Worm (Caenorhabditis elegans): Measurements from ENCODE around the gene sulp-2.

DNA sequence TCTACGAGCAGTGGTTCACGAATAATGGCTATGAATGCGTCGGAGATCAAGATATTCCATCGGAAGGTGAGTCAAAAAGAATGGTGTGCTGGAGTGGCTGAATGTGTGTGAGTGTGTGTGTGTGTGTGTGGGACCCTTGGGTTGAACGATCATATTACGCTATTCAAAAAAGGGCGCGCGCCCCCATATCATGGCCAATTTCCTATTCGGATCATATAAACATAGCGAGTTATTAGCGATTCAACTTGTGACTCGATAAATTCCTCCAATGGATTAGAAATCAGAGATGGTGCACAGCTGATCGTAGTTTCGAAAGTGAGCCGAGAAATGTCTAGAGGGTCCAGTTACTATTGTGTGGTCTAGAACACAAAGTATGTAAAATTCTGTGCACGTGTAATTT lies 48.8 kb upstream of the sulp-2 start, which contains the start of gene srv-7:
- TF ChIP-seq jun-1 (tag; optimal IDR thresholded peaks at IDR 0.05) (no peak), nhr-47 (tag; optimal IDR thresholded peaks at IDR 0.05) (no peak), lin-39 (tag; optimal IDR thresholded peaks at IDR 0.05) (no peak), nhr-20 (tag; optimal IDR thresholded peaks at IDR 0.05) (no peak), blmp-1 (tag; optimal IDR thresholded peaks at IDR 0.05) (no peak)

Data from whole organism, L1 larva.